Worm (Caenorhabditis elegans) whole organism, L3 larva: ENCODE measurements around the gene srg-11.

Source experiments
- R02D3.7 ChIP-seq: fragments of 150-350 bp; optimal IDR thresholded peaks from 2 replicates; lab custom pipeline; 2014; ENCODE audit warnings: missing biosample characterization, missing genetic modification characterization
- aly-2 ChIP-seq: fragments of 150-350 bp; optimal IDR thresholded peaks from 2 replicates; lab custom pipeline; 2014; ENCODE audit warnings: missing biosample characterization, missing genetic modification characterization
- ama-1 ChIP-seq: fragments of 150-350 bp; optimal IDR thresholded peaks from 2 replicates; lab custom pipeline; 2018
- ceh-16 ChIP-seq: sonication (generic microtip); optimal IDR thresholded peaks from 2 replicates; lab custom pipeline; 2017; ENCODE audit warnings: missing biosample characterization, missing genetic modification characterization
- ceh-28 ChIP-seq: fragments of 150-350 bp; optimal IDR thresholded peaks from 2 replicates; lab custom pipeline; 2014; ENCODE audit warnings: missing biosample characterization, missing genetic modification reagents, missing genetic modification characterization
- ceh-82 ChIP-seq: fragments of 150-350 bp; optimal IDR thresholded peaks from 2 replicates; lab custom pipeline; 2014; ENCODE audit warnings: missing biosample characterization, missing genetic modification characterization
- ceh-9 ChIP-seq: sonication (generic microtip); optimal IDR thresholded peaks from 2 replicates; lab custom pipeline; 2018; ENCODE audit warnings: missing biosample characterization, missing genetic modification characterization
- daf-12 ChIP-seq: fragments of 150-350 bp; optimal IDR thresholded peaks from 2 replicates; lab custom pipeline; 2014; ENCODE audit warnings: missing biosample characterization, missing genetic modification reagents, missing genetic modification characterization
- egl-5 ChIP-seq: fragments of 150-350 bp; optimal IDR thresholded peaks from 2 replicates; lab custom pipeline; 2017; ENCODE audit warnings: missing biosample characterization, missing genetic modification reagents, missing genetic modification characterization, inconsistent platforms
- elt-2 ChIP-seq: sonication (generic microtip); optimal IDR thresholded peaks from 2 replicates; lab custom pipeline; 2016; ENCODE audit warnings: missing genetic modification reagents, mild to moderate bottlenecking, missing genetic modification characterization, missing compliant biosample characterization
- elt-3 ChIP-seq, 3 experiments: fragments of 150-350 bp in 1 of 3; sonication (generic microtip) in 2 of 3; optimal IDR thresholded peaks; 2 replicates in 2 of 3; 4 replicates in 1 of 3; lab custom pipeline; 2014 to 2017; ENCODE audit warnings: missing biosample characterization in 3 of 3, missing genetic modification characterization in 3 of 3
- eor-1 ChIP-seq, 2 experiments: fragments of 150-350 bp; optimal IDR thresholded peaks; 2 replicates each; lab custom pipeline; 2014 to 2018; ENCODE audit warnings: missing biosample characterization in 2 of 2, missing genetic modification characterization in 2 of 2
- fkh-10 ChIP-seq: sonication (generic microtip); optimal IDR thresholded peaks from 2 replicates; lab custom pipeline; 2017; ENCODE audit warnings: missing biosample characterization, missing genetic modification reagents, missing genetic modification characterization
- fos-1 ChIP-seq: fragments of 150-350 bp; optimal IDR thresholded peaks from 2 replicates; lab custom pipeline; 2014; ENCODE audit warnings: missing biosample characterization, missing genetic modification characterization
- hmg-11 ChIP-seq: sonication (generic microtip); optimal IDR thresholded peaks from 2 replicates; lab custom pipeline; 2016; ENCODE audit warnings: missing genetic modification characterization, missing compliant biosample characterization
- jun-1 ChIP-seq: fragments of 150-350 bp; optimal IDR thresholded peaks from 2 replicates; lab custom pipeline; 2014; ENCODE audit warnings: missing biosample characterization, missing genetic modification reagents, missing genetic modification characterization
- lsy-12 ChIP-seq: sonication (generic microtip); optimal IDR thresholded peaks from 2 replicates; lab custom pipeline; 2016; ENCODE audit warnings: mild to moderate bottlenecking, missing genetic modification characterization, missing compliant biosample characterization
- mdl-1 ChIP-seq: fragments of 150-350 bp; optimal IDR thresholded peaks from 2 replicates; lab custom pipeline; 2014; ENCODE audit warnings: missing biosample characterization, missing genetic modification characterization
- nhr-12 ChIP-seq: fragments of 150-350 bp; optimal IDR thresholded peaks from 2 replicates; lab custom pipeline; 2014; ENCODE audit warnings: missing biosample characterization, missing genetic modification characterization
- nhr-23 ChIP-seq: fragments of 150-350 bp; optimal IDR thresholded peaks from 2 replicates; lab custom pipeline; 2014; ENCODE audit warnings: missing biosample characterization, missing genetic modification reagents, missing genetic modification characterization
- nhr-237 ChIP-seq: fragments of 150-350 bp; optimal IDR thresholded peaks from 2 replicates; lab custom pipeline; 2014; ENCODE audit warnings: missing biosample characterization, missing genetic modification characterization
- nhr-25 ChIP-seq: sonication (generic microtip); optimal IDR thresholded peaks from 2 replicates; lab custom pipeline; 2017; ENCODE audit warnings: missing biosample characterization, missing genetic modification characterization
- nhr-43 ChIP-seq: sonication (generic microtip); optimal IDR thresholded peaks from 2 replicates; lab custom pipeline; 2016; ENCODE audit warnings: mild to moderate bottlenecking, missing genetic modification characterization, missing compliant biosample characterization; ENCODE audit not compliant: poor library complexity, severe bottlenecking
- nhr-76 ChIP-seq: fragments of 150-350 bp; sonication (generic microtip); optimal IDR thresholded peaks from 5 replicates; lab custom pipeline; 2014; ENCODE audit warnings: missing biosample characterization, missing genetic modification characterization
- nhr-77 ChIP-seq: fragments of 150-350 bp; optimal IDR thresholded peaks from 2 replicates; lab custom pipeline; 2014; ENCODE audit warnings: missing biosample characterization, missing genetic modification characterization
- pqm-1 ChIP-seq: fragments of 150-350 bp; optimal IDR thresholded peaks from 2 replicates; lab custom pipeline; 2017; ENCODE audit warnings: missing biosample characterization, missing genetic modification characterization, inconsistent platforms
- skn-1 ChIP-seq: fragments of 150-350 bp; optimal IDR thresholded peaks from 2 replicates; lab custom pipeline; 2014; ENCODE audit warnings: missing biosample characterization, missing genetic modification characterization
- snpc-4 ChIP-seq: fragments of 150-350 bp; optimal IDR thresholded peaks from 2 replicates; lab custom pipeline; 2014; ENCODE audit warnings: missing biosample characterization, missing genetic modification characterization
- tbx-2 ChIP-seq: sonication (generic microtip); optimal IDR thresholded peaks from 2 replicates; lab custom pipeline; 2016; ENCODE audit warnings: mild to moderate bottlenecking, missing genetic modification characterization, missing compliant biosample characterization
- unc-39 ChIP-seq: sonication (generic microtip); optimal IDR thresholded peaks from 4 replicates; lab custom pipeline; 2017; ENCODE audit warnings: missing biosample characterization, missing genetic modification characterization
- unc-62 ChIP-seq: fragments of 150-350 bp; sonication (generic microtip); optimal IDR thresholded peaks from 4 replicates; lab custom pipeline; 2014; ENCODE audit warnings: missing biosample characterization, missing genetic modification reagents, missing genetic modification characterization
- zag-1 ChIP-seq: fragments of 150-350 bp; optimal IDR thresholded peaks from 2 replicates; lab custom pipeline; 2014; ENCODE audit warnings: missing biosample characterization, missing genetic modification characterization
- ztf-11 ChIP-seq: fragments of 150-350 bp; optimal IDR thresholded peaks from 2 replicates; lab custom pipeline; 2014; ENCODE audit warnings: missing biosample characterization, missing genetic modification characterization

srg-11 gene

ce11 chrIII:4649811-4650544 lies 29.8 kb upstream of the srg-11 start, which contains the start of gene ppm-2:
ppm-2 (plus strand) TSS chrIII:4650494.
- peak; percentile 39 for TF ChIP-seq nhr-23 (tag; lab: Kevin White, UChicago)
- peak; percentile 63 for TF ChIP-seq elt-2
- TF ChIP-seq R02D3.7 (tag; lab: Kevin White, UChicago): no peak
- no peak for TF ChIP-seq ceh-82 (tag; lab: Kevin White, UChicago)
- peak; percentile 15 for TF ChIP-seq nhr-25 (tag; lab: Kevin White, UChicago)
- TF ChIP-seq jun-1 (tag; lab: Kevin White, UChicago): peak; percentile 8
- no peak for TF ChIP-seq skn-1 (tag; lab: Kevin White, UChicago)
- TF ChIP-seq mdl-1 (tag; lab: Kevin White, UChicago): peak; percentile 5
- TF ChIP-seq ama-1 (lab: Kevin White, UChicago): peak; percentile 12
- no peak for TF ChIP-seq nhr-76 (tag; lab: Kevin White, UChicago)

ce11 chrIII:4653374-4653773 lies 26.4 kb upstream of the srg-11 start:
- TF ChIP-seq ceh-28 (no peak), zag-1 (tag; lab: Kevin White, UChicago) (no peak), nhr-25 (tag; lab: Kevin White, UChicago) (no peak), lsy-12 (tag; lab: Kevin White, UChicago) (no peak), hmg-11 (tag; lab: Kevin White, UChicago) (no peak), snpc-4 (no peak), nhr-77 (tag; lab: Kevin White, UChicago) (no peak), nhr-237 (tag; lab: Kevin White, UChicago) (no peak), nhr-23 (tag; lab: Kevin White, UChicago) (no peak), unc-39 (tag; lab: Kevin White, UChicago) (no peak), unc-62 (GFP tag; lab: Kevin White, UChicago) (no peak), eor-1 (tag; optimal IDR thresholded peaks at IDR 0.05; lab: Kevin White, UChicago) (no peak), jun-1 (tag; lab: Kevin White, UChicago) (no peak), egl-5 (no peak)

ce11 chrIII:4653912-4654311 lies 25.9 kb upstream of the srg-11 start:
- no peak for TF ChIP-seq ceh-16 (tag; lab: Kevin White, UChicago)
- TF ChIP-seq ceh-9 (tag; lab: Kevin White, UChicago): no peak
- peak; percentile 19 for TF ChIP-seq ama-1 (lab: Kevin White, UChicago)
- no peak for TF ChIP-seq zag-1 (tag; lab: Kevin White, UChicago)
- no peak for TF ChIP-seq pqm-1
- peak; percentile 27 for TF ChIP-seq lsy-12 (tag; lab: Kevin White, UChicago)
- TF ChIP-seq daf-12 (tag; lab: Kevin White, UChicago): no peak
- no peak for TF ChIP-seq elt-3 (tag; optimal IDR thresholded peaks at IDR 0.05; lab: Kevin White, UChicago)
- TF ChIP-seq ztf-11: no peak
- TF ChIP-seq aly-2 (tag; lab: Kevin White, UChicago): no peak
- no peak for TF ChIP-seq nhr-25 (tag; lab: Kevin White, UChicago)
- TF ChIP-seq tbx-2: no peak
- TF ChIP-seq R02D3.7 (tag; lab: Kevin White, UChicago): no peak
- TF ChIP-seq nhr-43: peak; percentile 66
- TF ChIP-seq eor-1 (tag; optimal IDR thresholded peaks at IDR 0.05; lab: Kevin White, UChicago): no peak
- TF ChIP-seq nhr-12 (tag; lab: Kevin White, UChicago): no peak

ce11 chrIII:4655402-4655801 lies 24.4 kb upstream of the srg-11 start, which contains the start of gene T23F11.2:
T23F11.2 (minus strand) TSS chrIII:4655502.
- TF ChIP-seq nhr-25 (tag; lab: Kevin White, UChicago) (no peak), ceh-16 (tag; lab: Kevin White, UChicago) (no peak), nhr-76 (tag; lab: Kevin White, UChicago) (no peak), fos-1 (no peak), ama-1 (lab: Kevin White, UChicago) (no peak), unc-39 (tag; lab: Kevin White, UChicago) (no peak), jun-1 (tag; lab: Kevin White, UChicago) (no peak), nhr-23 (tag; lab: Kevin White, UChicago) (no peak), fkh-10 (GFP tag; lab: Kevin White, UChicago) (no peak)
